Worm (Caenorhabditis elegans): Measurements from ENCODE around the gene polg-1.
A peak's percentile ranks its signal among the peaks of the same experiment; 100 is the strongest.

Gene polg-1

ce11 chrII:12204617-12205016 is 4.9 kb upstream of the polg-1 start:
- TF ChIP-seq F16B12.6 (tag; optimal IDR thresholded peaks at IDR 0.05) (no peak), nhr-90 (tag; optimal IDR thresholded peaks at IDR 0.05; ENCODE audit: poor library complexity) (no peak), nhr-76 (tag; optimal IDR thresholded peaks at IDR 0.05) (no peak), lin-39 (tag; optimal IDR thresholded peaks at IDR 0.05) (no peak), vab-15 (tag; optimal IDR thresholded peaks at IDR 0.05) (no peak), C16A3.4 (tag; optimal IDR thresholded peaks at IDR 0.05) (no peak), nhr-84 (tag; optimal IDR thresholded peaks at IDR 0.05) (no peak), fkh-8 (tag; optimal IDR thresholded peaks at IDR 0.05) (no peak), C34B4.2 (tag; optimal IDR thresholded peaks at IDR 0.05) (no peak), nhr-237 (tag; optimal IDR thresholded peaks at IDR 0.05) (no peak), sptf-1 (tag; optimal IDR thresholded peaks at IDR 0.05) (no peak), ztf-11 (tag; optimal IDR thresholded peaks at IDR 0.05) (no peak), fos-1 (tag; optimal IDR thresholded peaks at IDR 0.05) (no peak), irx-1 (tag; optimal IDR thresholded peaks at IDR 0.05) (no peak)

DNA sequence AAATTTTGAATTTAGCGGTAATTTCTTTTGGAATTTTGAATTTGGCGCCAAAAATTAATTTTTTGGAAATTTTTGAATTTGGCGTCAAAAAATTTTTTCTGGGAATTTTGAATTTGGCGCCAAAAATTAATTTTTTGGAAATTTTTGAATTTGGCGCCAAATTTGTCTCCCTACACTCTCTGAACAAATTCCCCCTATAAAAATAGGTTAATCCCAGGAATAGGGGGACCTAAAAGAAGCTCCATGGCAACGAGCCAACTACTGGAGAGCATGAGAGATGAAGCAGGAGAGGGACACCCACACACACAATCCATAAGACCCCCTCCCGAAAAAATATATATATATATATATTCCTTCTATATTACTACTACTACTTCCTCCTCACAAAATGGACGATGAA is 3.2 kb upstream of the polg-1 start, which contains the start of gene aqp-12:
Gene aqp-12, plus strand, starts transcription at position 301 of the 400 bp plus-strand sequence.
- TF ChIP-seq nhr-11 (tag; optimal IDR thresholded peaks at IDR 0.05) (no peak), fkh-8 (tag; optimal IDR thresholded peaks at IDR 0.05) (peak; percentile 52), sup-37 (GFP tag; optimal IDR thresholded peaks at IDR 0.05) (no peak), pqm-1 (tag; optimal IDR thresholded peaks at IDR 0.05) (no peak), egl-27 (tag; optimal IDR thresholded peaks at IDR 0.05) (no peak), ces-1 (GFP tag; optimal IDR thresholded peaks at IDR 0.05) (no peak), skn-1 (tag; optimal IDR thresholded peaks at IDR 0.05) (no peak), efl-1 (optimal IDR thresholded peaks at IDR 0.05) (no peak), efl-1 (GFP tag; optimal IDR thresholded peaks at IDR 0.05 in 1 of 2) (peak in 1 of 2 experiments; percentile 19), swsn-7 (tag; optimal IDR thresholded peaks at IDR 0.05) (no peak), sox-4 (tag; optimal IDR thresholded peaks at IDR 0.05) (no peak), unc-30 (tag; optimal IDR thresholded peaks at IDR 0.05) (no peak), unc-62 (GFP tag; optimal IDR thresholded peaks at IDR 0.05) (no peak), dpl-1 (GFP tag; optimal IDR thresholded peaks at IDR 0.05) (no peak), pag-3 (tag; optimal IDR thresholded peaks at IDR 0.05; ENCODE audit: borderline replicate concordance, insufficient read depth) (no peak), fkh-4 (tag; optimal IDR thresholded peaks at IDR 0.05; ENCODE audit: borderline replicate concordance) (no peak), nhr-28 (tag; optimal IDR thresholded peaks at IDR 0.05) (no peak)

DNA sequence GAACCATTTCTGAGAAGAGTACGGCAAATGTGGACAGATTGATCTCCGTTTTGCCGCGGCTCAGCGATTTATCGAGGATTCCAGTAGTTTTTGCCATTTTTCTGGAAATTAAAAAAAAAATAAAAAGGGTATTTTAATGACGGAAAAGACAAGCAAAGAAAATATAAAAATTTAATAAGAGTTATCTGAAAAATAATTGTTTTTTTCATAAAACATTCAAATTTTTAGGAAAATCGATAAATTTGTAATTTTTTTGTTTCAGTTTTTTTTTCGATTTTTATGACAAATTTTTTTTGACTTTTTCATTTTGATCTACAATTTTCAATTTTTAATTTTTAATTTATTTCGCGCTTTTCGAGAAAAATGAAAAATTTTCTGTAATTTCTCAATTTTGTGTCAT is 2.5 kb upstream of the polg-1 start, which contains the start of gene trpp-5:
Gene trpp-5, minus strand, starts transcription at position 101 of the 400 bp plus-strand sequence.
- no peak for TF ChIP-seq nhr-28 (tag; optimal IDR thresholded peaks at IDR 0.05)
- no peak for TF ChIP-seq swsn-7 (tag; optimal IDR thresholded peaks at IDR 0.05)
- TF ChIP-seq ets-5 (GFP tag; IDR thresholded peaks at IDR 0.05): no peak
- TF ChIP-seq nhr-237 (tag; optimal IDR thresholded peaks at IDR 0.05): no peak
- TF ChIP-seq lin-13 (GFP tag; optimal IDR thresholded peaks at IDR 0.05): no peak
- no peak for TF ChIP-seq lin-14 (GFP tag; optimal IDR thresholded peaks at IDR 0.05)
- no peak for TF ChIP-seq ztf-11 (tag; optimal IDR thresholded peaks at IDR 0.05)
- no peak for TF ChIP-seq nhr-47 (tag; optimal IDR thresholded peaks at IDR 0.05)
- TF ChIP-seq nhr-85 (tag): no peak
- no peak for TF ChIP-seq fkh-8 (tag; optimal IDR thresholded peaks at IDR 0.05)
- no peak for TF ChIP-seq ceh-90 (tag; optimal IDR thresholded peaks at IDR 0.05)
- TF ChIP-seq rnt-1 (tag; optimal IDR thresholded peaks at IDR 0.05): no peak
- no peak for TF ChIP-seq lir-3 (tag; optimal IDR thresholded peaks at IDR 0.05; ENCODE audit: poor library complexity)
- TF ChIP-seq lsy-2 (tag; optimal IDR thresholded peaks at IDR 0.05): no peak
- TF ChIP-seq fos-1 (tag; optimal IDR thresholded peaks at IDR 0.05): no peak
- no peak for TF ChIP-seq snu-23 (GFP tag; optimal IDR thresholded peaks at IDR 0.05)
- no peak for TF ChIP-seq vab-15 (tag; optimal IDR thresholded peaks at IDR 0.05)
- TF ChIP-seq snpc-4 (tag; optimal IDR thresholded peaks at IDR 0.05): no peak
- no peak for TF ChIP-seq ceh-82 (tag; optimal IDR thresholded peaks at IDR 0.05)
